Worm (Caenorhabditis elegans) whole organism, L1 larva: ENCODE data around the gene C17F4.3.

Source experiments
- elt-3 ChIP-seq, 6 experiments: fragments of 150-350 bp in 1 of 6; sonication (generic microtip); optimal IDR thresholded peaks; 2 replicates each; lab custom pipeline; 2017 to 2018; ENCODE audit warnings: missing biosample characterization in 6 of 6, missing genetic modification characterization in 6 of 6, inconsistent platforms in 1 of 6
- nhr-12 ChIP-seq: sonication (generic microtip); optimal IDR thresholded peaks from 2 replicates; lab custom pipeline; 2017; ENCODE audit warnings: missing biosample characterization, missing genetic modification characterization
- tbx-2 ChIP-seq: sonication (generic microtip); optimal IDR thresholded peaks from 2 replicates; lab custom pipeline; 2016; ENCODE audit warnings: missing genetic modification characterization, missing compliant biosample characterization
- zip-4 ChIP-seq: fragments of 200-800 bp; sonication (Bioruptor generic); optimal IDR thresholded peaks from 2 replicates; lab custom pipeline; 2018; ENCODE audit warnings: mild to moderate bottlenecking, missing genetic modification characterization, moderate library complexity, missing compliant biosample characterization

- no peak for TF ChIP-seq nhr-12 (tag; lab: Kevin White, UChicago)
- no peak for TF ChIP-seq zip-4
- TF ChIP-seq elt-3 (tag; optimal IDR thresholded peaks at IDR 0.05; lab: Kevin White, UChicago): peak in 2 of 6 experiments; percentile 50 to 77
- no peak for TF ChIP-seq tbx-2
Measured at ce11 chrII:3241842-3242241, 1.5 kb downstream of the C17F4.3 start.
